Worm (Caenorhabditis elegans): ENCODE results near the gene pph-1.

Gene pph-1

DNA sequence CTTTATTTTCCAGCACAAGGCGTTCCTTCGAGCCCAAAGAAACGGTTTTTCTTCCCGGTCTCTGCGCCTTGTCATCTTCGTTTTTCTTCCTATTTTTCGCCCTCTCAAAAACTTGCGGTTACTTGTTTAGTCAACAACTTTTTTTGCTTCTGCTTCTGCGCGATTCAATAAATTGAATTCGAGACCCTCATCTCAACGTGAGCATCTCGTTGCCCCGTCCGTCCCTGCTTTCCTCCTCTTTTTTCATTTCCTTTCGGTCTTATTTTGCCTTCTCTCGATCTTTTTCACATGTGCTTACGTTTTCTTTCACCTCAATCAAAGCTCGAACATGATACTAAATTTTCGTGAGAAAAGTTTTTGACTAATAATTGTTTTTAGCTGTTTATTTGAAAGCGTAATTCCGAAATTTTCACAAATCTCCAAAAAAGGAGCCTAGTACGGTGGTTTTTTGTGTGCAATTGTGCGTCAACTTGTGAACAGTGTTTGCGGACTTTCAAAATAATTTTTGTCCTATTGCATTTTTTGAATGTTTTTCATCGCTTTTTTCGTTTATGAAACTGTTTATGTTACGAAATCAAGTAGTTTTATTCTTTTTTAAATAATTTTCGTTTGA is 22.3 kb upstream of the pph-1 start:
- TF ChIP-seq nhr-129 (tag; optimal IDR thresholded peaks at IDR 0.05) (peak; percentile 3), C34F6.9 (tag; optimal IDR thresholded peaks at IDR 0.05) (peak; percentile 42), unc-55 (GFP tag; optimal IDR thresholded peaks at IDR 0.05) (peak; percentile 41), lsy-2 (tag; optimal IDR thresholded peaks at IDR 0.05) (peak in 1 of 2 experiments; percentile 73), sma-3 (GFP tag; optimal IDR thresholded peaks at IDR 0.05) (no peak)

DNA sequence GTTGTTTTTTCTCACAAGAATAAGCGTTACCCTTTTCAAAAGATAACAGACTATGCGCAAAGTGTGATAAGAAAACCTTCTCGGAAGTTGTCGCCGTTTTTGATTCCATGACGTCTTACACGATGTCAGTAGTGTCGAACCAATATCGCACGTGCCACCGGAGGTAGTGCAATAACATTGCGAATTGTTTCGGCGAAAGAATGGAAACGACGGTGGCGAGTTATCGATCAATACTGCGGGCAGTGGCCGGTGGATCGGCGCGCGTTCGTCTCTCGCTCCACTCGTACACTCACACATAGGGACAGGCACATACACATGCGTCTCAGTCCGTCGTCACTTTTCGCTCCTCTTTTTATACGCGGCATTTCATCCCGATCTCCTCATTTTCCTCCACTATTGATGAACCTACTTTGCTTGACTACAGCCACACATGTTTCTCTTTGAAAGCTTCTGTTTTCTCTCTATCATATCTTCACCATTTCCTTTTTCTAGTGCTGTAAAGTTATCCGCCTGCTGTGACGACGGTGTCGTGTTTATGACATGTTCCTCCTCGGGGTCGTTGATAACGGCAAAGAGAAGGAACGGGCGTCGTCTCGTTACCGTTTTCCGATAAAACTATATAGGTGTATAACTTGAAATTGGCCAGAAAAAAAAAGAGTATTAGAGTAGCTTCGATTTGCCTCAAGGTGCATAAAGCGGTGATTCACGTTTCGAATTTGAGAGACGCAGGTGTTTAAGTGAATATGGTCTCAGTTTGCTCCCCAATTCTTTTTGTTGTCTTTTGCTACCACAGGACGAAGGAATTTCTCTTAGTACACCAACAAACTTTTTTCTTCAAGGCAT is 21.0 kb upstream of the pph-1 start:
- no peak for TF ChIP-seq skn-1 (tag; optimal IDR thresholded peaks at IDR 0.05)
- TF ChIP-seq nhr-10 (tag; optimal IDR thresholded peaks at IDR 0.05), result no peak
- no peak for TF ChIP-seq ceh-82 (tag; optimal IDR thresholded peaks at IDR 0.05)
- no peak for TF ChIP-seq aly-2 (tag; optimal IDR thresholded peaks at IDR 0.05)
- TF ChIP-seq mbf-1 (tag; optimal IDR thresholded peaks at IDR 0.05), result no peak
- TF ChIP-seq crh-2 (tag; optimal IDR thresholded peaks at IDR 0.05), result peak; percentile 12
- no peak for TF ChIP-seq ZK546.5 (tag; optimal IDR thresholded peaks at IDR 0.05)
- peak in 1 of 2 experiments; percentile 19 for TF ChIP-seq lsy-2 (tag; optimal IDR thresholded peaks at IDR 0.05)
- no peak for TF ChIP-seq unc-39 (tag; optimal IDR thresholded peaks at IDR 0.05)
- peak; percentile 49 for TF ChIP-seq egl-27 (tag; optimal IDR thresholded peaks at IDR 0.05)
- TF ChIP-seq zag-1 (tag; optimal IDR thresholded peaks at IDR 0.05), result no peak
- no peak for TF ChIP-seq elt-3 (tag; optimal IDR thresholded peaks at IDR 0.05)
- peak; percentile 64 for TF ChIP-seq fos-1 (tag; optimal IDR thresholded peaks at IDR 0.05)
- TF ChIP-seq blmp-1 (tag; optimal IDR thresholded peaks at IDR 0.05; ENCODE audit: insufficient read depth), result no peak
- TF ChIP-seq gmeb-1 (tag; optimal IDR thresholded peaks at IDR 0.05), result no peak
- no peak for TF ChIP-seq ama-1 (optimal IDR thresholded peaks at IDR 0.05)
- no peak for TF ChIP-seq nhr-11 (tag; optimal IDR thresholded peaks at IDR 0.05)
- no peak for TF ChIP-seq nhr-23 (tag; optimal IDR thresholded peaks at IDR 0.05)
- TF ChIP-seq R02D3.7 (tag; optimal IDR thresholded peaks at IDR 0.05), result no peak
- peak; percentile 22 for TF ChIP-seq sma-3 (GFP tag; optimal IDR thresholded peaks at IDR 0.05)
- no peak for TF ChIP-seq unc-62 (GFP tag; optimal IDR thresholded peaks at IDR 0.05)
- TF ChIP-seq nhr-21 (tag; optimal IDR thresholded peaks at IDR 0.05), result peak; percentile 65
- peak; percentile 61 for TF ChIP-seq nhr-129 (tag; optimal IDR thresholded peaks at IDR 0.05)
- no peak for TF ChIP-seq lin-11 (tag; optimal IDR thresholded peaks at IDR 0.05)
- peak; percentile 11 for TF ChIP-seq peb-1 (tag; optimal IDR thresholded peaks at IDR 0.05)
- TF ChIP-seq ceh-16 (tag; optimal IDR thresholded peaks at IDR 0.05), result no peak
- TF ChIP-seq ztf-11 (tag; optimal IDR thresholded peaks at IDR 0.05), result no peak
- TF ChIP-seq unc-55 (GFP tag; optimal IDR thresholded peaks at IDR 0.05), result no peak
- TF ChIP-seq ztf-4 (tag; optimal IDR thresholded peaks at IDR 0.05), result no peak
- TF ChIP-seq sma-9 (GFP tag; optimal IDR thresholded peaks at IDR 0.05), result peak; percentile 46
- no peak for TF ChIP-seq sma-9 (tag; optimal IDR thresholded peaks at IDR 0.05)
- TF ChIP-seq snpc-4 (tag; optimal IDR thresholded peaks at IDR 0.05), result no peak
- TF ChIP-seq nhr-6 (tag; optimal IDR thresholded peaks at IDR 0.05), result no peak
- TF ChIP-seq nhr-25 (tag; optimal IDR thresholded peaks at IDR 0.05), result peak; percentile 10
- no peak for TF ChIP-seq sem-4 (tag; optimal IDR thresholded peaks at IDR 0.05)
- TF ChIP-seq dmd-4 (tag; optimal IDR thresholded peaks at IDR 0.05), result no peak
- TF ChIP-seq elt-1 (tag; optimal IDR thresholded peaks at IDR 0.05), result no peak
- TF ChIP-seq nhr-12 (tag; optimal IDR thresholded peaks at IDR 0.05), result no peak
- no peak for TF ChIP-seq lin-39 (tag; optimal IDR thresholded peaks at IDR 0.05)
- TF ChIP-seq nhr-77 (tag; optimal IDR thresholded peaks at IDR 0.05), result no peak
- peak; percentile 60 to 73 for TF ChIP-seq mdl-1 (tag; optimal IDR thresholded peaks at IDR 0.05)
- TF ChIP-seq alr-1 (tag; optimal IDR thresholded peaks at IDR 0.05), result no peak
- no peak for TF ChIP-seq nhr-237 (tag; optimal IDR thresholded peaks at IDR 0.05)
- TF ChIP-seq Y55F3AM.14 (GFP tag; optimal IDR thresholded peaks at IDR 0.05), result peak; percentile 65
- no peak for TF ChIP-seq ztf-1 (GFP tag; conservative IDR thresholded peaks at IDR 0.05)
- no peak for TF ChIP-seq lin-13 (GFP tag; optimal IDR thresholded peaks at IDR 0.05)
- no peak for TF ChIP-seq C34F6.9 (tag; optimal IDR thresholded peaks at IDR 0.05)
- TF ChIP-seq mab-5 (tag; optimal IDR thresholded peaks at IDR 0.05), result no peak
- TF ChIP-seq F13H6.1 (tag; optimal IDR thresholded peaks at IDR 0.05), result peak; percentile 62
